Worm (Caenorhabditis elegans): ENCODE results near the gene hpo-40.

The hpo-40 gene

ce11 chrV:10198386-10198785, 14.3 kb upstream of the hpo-40 start, which contains the start of gene ZK856.6:
Gene ZK856.6 (plus strand): TSS chrV:10198686.
- TF ChIP-seq hlh-4 (tag; optimal IDR thresholded peaks at IDR 0.05): no peak
- TF ChIP-seq nhr-28 (tag; optimal IDR thresholded peaks at IDR 0.05): no peak
- TF ChIP-seq egl-13 (tag; optimal IDR thresholded peaks at IDR 0.05): no peak
- TF ChIP-seq swsn-7 (tag; optimal IDR thresholded peaks at IDR 0.05): no peak
- no peak for TF ChIP-seq nhr-19 (GFP tag; conservative IDR thresholded peaks at IDR 0.05)
- TF ChIP-seq fkh-8 (tag; optimal IDR thresholded peaks at IDR 0.05): no peak
- no peak for TF ChIP-seq zag-1 (tag; optimal IDR thresholded peaks at IDR 0.05)
- TF ChIP-seq ceh-63 (GFP tag; optimal IDR thresholded peaks at IDR 0.05): no peak
- TF ChIP-seq ces-1 (GFP tag; optimal IDR thresholded peaks at IDR 0.05): no peak
- TF ChIP-seq jun-1 (tag; optimal IDR thresholded peaks at IDR 0.05): no peak
- TF ChIP-seq dsc-1 (tag; optimal IDR thresholded peaks at IDR 0.05): no peak
- TF ChIP-seq ama-1 (optimal IDR thresholded peaks at IDR 0.05): no peak
- no peak for TF ChIP-seq tlp-1 (tag; optimal IDR thresholded peaks at IDR 0.05)
- TF ChIP-seq grh-1 (GFP tag; IDR thresholded peaks at IDR 0.05): no peak
- no peak for TF ChIP-seq tbx-2 (tag; optimal IDR thresholded peaks at IDR 0.05)
- TF ChIP-seq mep-1 (tag; optimal IDR thresholded peaks at IDR 0.05): no peak
- TF ChIP-seq rnt-1 (tag; optimal IDR thresholded peaks at IDR 0.05): no peak
- no peak for TF ChIP-seq blmp-1 (tag; optimal IDR thresholded peaks at IDR 0.05)
- no peak for TF ChIP-seq aha-1 (tag; optimal IDR thresholded peaks at IDR 0.05)

ce11 chrV:10201913-10202312, 10.8 kb upstream of the hpo-40 start, which contains the start of gene ZK856.7:
Gene ZK856.7 (plus strand): TSS chrV:10202098.
- TF ChIP-seq blmp-1 (tag; optimal IDR thresholded peaks at IDR 0.05) (peak; percentile 9), nhr-20 (tag; optimal IDR thresholded peaks at IDR 0.05) (peak; percentile 16), lin-39 (tag; optimal IDR thresholded peaks at IDR 0.05) (no peak)

ce11 chrV:10202340-10202739, 10.4 kb upstream of the hpo-40 start:
- TF ChIP-seq unc-130 (tag; optimal IDR thresholded peaks at IDR 0.05) (no peak), mdl-1 (tag; optimal IDR thresholded peaks at IDR 0.05) (no peak), elt-2 (tag; optimal IDR thresholded peaks at IDR 0.05) (peak; percentile 15), efl-1 (optimal IDR thresholded peaks at IDR 0.05) (no peak), efl-1 (GFP tag; optimal IDR thresholded peaks at IDR 0.05 in 1 of 2) (peak in 1 of 2 experiments; percentile 91), nhr-85 (tag) (no peak)

- TF ChIP-seq blmp-1 (tag; optimal IDR thresholded peaks at IDR 0.05) (peak; percentile 80), nhr-20 (tag; optimal IDR thresholded peaks at IDR 0.05) (peak; percentile 11), sptf-1 (tag; optimal IDR thresholded peaks at IDR 0.05) (no peak), mep-1 (tag; optimal IDR thresholded peaks at IDR 0.05) (peak; percentile 20), ets-5 (GFP tag; IDR thresholded peaks at IDR 0.05) (no peak), tbx-2 (tag; optimal IDR thresholded peaks at IDR 0.05) (no peak), elt-3 (tag; optimal IDR thresholded peaks at IDR 0.05) (peak in 1 of 6 experiments; percentile 80), lin-14 (GFP tag; optimal IDR thresholded peaks at IDR 0.05) (peak; percentile 38), unc-130 (tag; optimal IDR thresholded peaks at IDR 0.05) (peak; percentile 26), nhr-19 (GFP tag; conservative IDR thresholded peaks at IDR 0.05) (no peak), ceh-63 (GFP tag; optimal IDR thresholded peaks at IDR 0.05) (no peak), elt-2 (tag; optimal IDR thresholded peaks at IDR 0.05) (peak; percentile 22), snu-23 (GFP tag; optimal IDR thresholded peaks at IDR 0.05) (peak; percentile 29), ceh-8 (GFP tag; optimal IDR thresholded peaks at IDR 0.05) (no peak), mdl-1 (tag; optimal IDR thresholded peaks at IDR 0.05) (peak in 1 of 2 experiments; percentile 0), lin-35 (GFP tag; optimal IDR thresholded peaks at IDR 0.05) (peak in 1 of 2 experiments; percentile 58), nhr-71 (tag; optimal IDR thresholded peaks at IDR 0.05) (peak; percentile 31)
Observed at ce11 chrV:10203435-10204009, 9.2 kb upstream of the hpo-40 start, which contains the start of gene chpf-1. Gene chpf-1 (minus strand): TSS chrV:10203485.
